Fruit fly (Drosophila melanogaster) whole organism, embryonic: ENCODE results near the gene CG12171.

Source experiments
- Antp ChIP-seq: fragments of 200-800 bp; sonication (Bioruptor generic); optimal IDR thresholded peaks from 3 replicates; lab custom pipeline; 2016; ENCODE audit warnings: missing biosample characterization, missing genetic modification characterization
- CG11085 ChIP-seq: fragments of 200-800 bp; sonication (Bioruptor generic); IDR thresholded peaks from 2 replicates; pipeline ENCODE4 v1.3.6; 2022; ENCODE audit warnings: missing biosample characterization, missing genetic modification characterization
- CG12104 ChIP-seq: fragments of 200-800 bp; sonication (Bioruptor generic); optimal IDR thresholded peaks from 3 replicates; lab custom pipeline; 2016; ENCODE audit warnings: missing biosample characterization, missing genetic modification characterization
- CG15011 ChIP-seq: fragments of 200-800 bp; sonication (Bioruptor generic); optimal IDR thresholded peaks from 3 replicates; lab custom pipeline; 2018; ENCODE audit warnings: missing biosample characterization, mild to moderate bottlenecking, missing genetic modification characterization
- CG15696 ChIP-seq: fragments of 200-800 bp; sonication (Bioruptor generic); optimal IDR thresholded peaks from 2 replicates; lab custom pipeline; 2019; ENCODE audit warnings: missing biosample characterization, mild to moderate bottlenecking, missing genetic modification characterization, moderate library complexity
- CG1602 ChIP-seq: fragments of 200-800 bp; sonication (Bioruptor generic); optimal IDR thresholded peaks from 3 replicates; lab custom pipeline; 2016; ENCODE audit warnings: missing biosample characterization, missing genetic modification characterization
- CG16813 ChIP-seq: fragments of 200-800 bp; sonication (Bioruptor generic); IDR thresholded peaks from 3 replicates; pipeline ENCODE4 v1.3.6; 2022; ENCODE audit warnings: missing biosample characterization, missing genetic modification characterization; ENCODE audit not compliant: partially characterized antibody
- CG16815 ChIP-seq: fragments of 200-800 bp; sonication (Bioruptor generic); optimal IDR thresholded peaks from 3 replicates; lab custom pipeline; 2017; ENCODE audit warnings: missing biosample characterization, mild to moderate bottlenecking, missing genetic modification characterization
- CG17385 ChIP-seq: fragments of 200-800 bp; sonication (Bioruptor generic); optimal IDR thresholded peaks from 3 replicates; lab custom pipeline; 2018; ENCODE audit warnings: missing biosample characterization, mild to moderate bottlenecking, missing genetic modification characterization
- CG31365 ChIP-seq: fragments of 200-800 bp; sonication (Bioruptor generic); optimal IDR thresholded peaks from 2 replicates; lab custom pipeline; 2018; ENCODE audit warnings: missing biosample characterization, mild to moderate bottlenecking, missing genetic modification characterization
- CG3847 ChIP-seq: fragments of 200-800 bp; sonication (Bioruptor generic); IDR thresholded peaks from 2 replicates; pipeline ENCODE4 v1.3.6; 2022; ENCODE audit warnings: missing biosample characterization, missing genetic modification characterization
- CG6254 ChIP-seq: fragments of 200-800 bp; sonication (Bioruptor generic); optimal IDR thresholded peaks from 3 replicates; lab custom pipeline; 2017; ENCODE audit warnings: mild to moderate bottlenecking, missing biosample characterization, missing genetic modification reagents, missing genetic modification characterization
- CG7928 ChIP-seq: fragments of 200-800 bp; sonication (Bioruptor generic); optimal IDR thresholded peaks from 2 replicates; lab custom pipeline; 2017; ENCODE audit warnings: missing biosample characterization, mild to moderate bottlenecking, missing genetic modification characterization
- CG9876 ChIP-seq: fragments of 200-800 bp; sonication (Bioruptor generic); optimal IDR thresholded peaks from 2 replicates; lab custom pipeline; 2016; ENCODE audit warnings: missing biosample characterization, missing genetic modification characterization
- CG9932 ChIP-seq: fragments of 200-800 bp; sonication (Bioruptor generic); IDR thresholded peaks from 2 replicates; pipeline ENCODE4 v1.3.6; 2022; ENCODE audit warnings: missing biosample characterization, missing genetic modification characterization
- CHES-1-like ChIP-seq: fragments of 200-800 bp; sonication (Bioruptor generic); optimal IDR thresholded peaks from 2 replicates; lab custom pipeline; 2016; ENCODE audit warnings: missing biosample characterization, missing genetic modification characterization
- CoRest ChIP-seq: fragments of 200-800 bp; sonication (Bioruptor generic); optimal IDR thresholded peaks from 3 replicates; lab custom pipeline; 2018; ENCODE audit warnings: missing biosample characterization, mild to moderate bottlenecking, missing genetic modification characterization, moderate library complexity
- Dad ChIP-seq: fragments of 200-800 bp; sonication (Bioruptor generic); optimal IDR thresholded peaks from 3 replicates; lab custom pipeline; 2016; ENCODE audit warnings: missing biosample characterization, missing genetic modification characterization
- Dek ChIP-seq: fragments of 200-800 bp; sonication (Bioruptor generic); optimal IDR thresholded peaks from 3 replicates; lab custom pipeline; 2019; ENCODE audit warnings: missing biosample characterization, mild to moderate bottlenecking, missing genetic modification characterization, moderate library complexity
- Dip3 ChIP-seq: fragments of 200-800 bp; sonication (Bioruptor generic); optimal IDR thresholded peaks from 3 replicates; lab custom pipeline; 2016; ENCODE audit warnings: missing biosample characterization, missing genetic modification characterization
- Gug ChIP-seq: fragments of 200-800 bp; sonication (Bioruptor generic); IDR thresholded peaks from 4 replicates; pipeline ENCODE4 v1.3.6; 2022; ENCODE audit warnings: missing biosample characterization, missing genetic modification characterization
- Hmr ChIP-seq: fragments of 200-800 bp; sonication (Bioruptor generic); optimal IDR thresholded peaks from 3 replicates; lab custom pipeline; 2017; ENCODE audit warnings: mild to moderate bottlenecking, missing biosample characterization, missing genetic modification reagents, missing genetic modification characterization
- Mad ChIP-seq: fragments of 200-800 bp; sonication (Bioruptor generic); optimal IDR thresholded peaks from 2 replicates; lab custom pipeline; 2016; ENCODE audit warnings: missing biosample characterization, missing genetic modification characterization
- Meics ChIP-seq: fragments of 200-800 bp; sonication (Bioruptor generic); optimal IDR thresholded peaks from 2 replicates; lab custom pipeline; 2017; ENCODE audit warnings: missing biosample characterization, mild to moderate bottlenecking, missing genetic modification characterization
- Myb ChIP-seq: fragments of 200-800 bp; sonication (Bioruptor generic); optimal IDR thresholded peaks from 2 replicates; lab custom pipeline; 2016; ENCODE audit warnings: missing biosample characterization, missing genetic modification characterization
- Nf-YC ChIP-seq: fragments of 200-800 bp; optimal IDR thresholded peaks from 3 replicates; lab custom pipeline; 2019; ENCODE audit warnings: missing biosample characterization, mild to moderate bottlenecking, missing genetic modification characterization, moderate library complexity
- PHDP ChIP-seq: fragments of 200-800 bp; sonication (Bioruptor generic); optimal IDR thresholded peaks from 3 replicates; lab custom pipeline; 2018; ENCODE audit warnings: missing biosample characterization, mild to moderate bottlenecking, missing genetic modification characterization, moderate library complexity
- Poxn ChIP-seq: fragments of 200-800 bp; sonication (Bioruptor generic); IDR thresholded peaks from 2 replicates; pipeline ENCODE4 v1.3.6; 2022; ENCODE audit warnings: missing biosample characterization, missing genetic modification characterization
- Vsx1 ChIP-seq: fragments of 200-800 bp; sonication (Bioruptor generic); optimal IDR thresholded peaks from 2 replicates; lab custom pipeline; 2017; ENCODE audit warnings: missing biosample characterization, mild to moderate bottlenecking, missing genetic modification characterization, missing genetic modification reagents
- abd-A ChIP-seq: fragments of 200-800 bp; sonication (Bioruptor generic); optimal IDR thresholded peaks from 3 replicates; lab custom pipeline; 2019; ENCODE audit warnings: missing biosample characterization, mild to moderate bottlenecking, missing genetic modification characterization, moderate library complexity
- crol ChIP-seq: fragments of 200-800 bp; sonication (Bioruptor generic); IDR thresholded peaks from 2 replicates; pipeline ENCODE4 v1.3.6; 2022; ENCODE audit warnings: missing biosample characterization, missing genetic modification characterization
- crp ChIP-seq, 2 experiments: fragments of 200-800 bp; sonication (Bioruptor generic); optimal IDR thresholded peaks; 2 replicates in 1 of 2; 3 replicates in 1 of 2; lab custom pipeline; 2017; ENCODE audit warnings: missing biosample characterization in 2 of 2, missing genetic modification characterization in 2 of 2, mild to moderate bottlenecking in 1 of 2, moderate library complexity in 1 of 2
- dimm ChIP-seq: fragments of 200-800 bp; sonication (Bioruptor generic); IDR thresholded peaks from 2 replicates; pipeline ENCODE4 v1.3.6; 2022; ENCODE audit warnings: missing biosample characterization, missing genetic modification characterization
- dmrt11E ChIP-seq: fragments of 200-800 bp; sonication (Bioruptor generic); optimal IDR thresholded peaks from 3 replicates; lab custom pipeline; 2018; ENCODE audit warnings: missing biosample characterization, mild to moderate bottlenecking, missing genetic modification characterization, moderate library complexity
- esg ChIP-seq: fragments of 200-800 bp; sonication (Bioruptor generic); conservative IDR thresholded peaks from 2 replicates; pipeline ENCODE4 v1.3.6; 2022; ENCODE audit warnings: missing biosample characterization, missing genetic modification characterization
- eyg ChIP-seq: fragments of 200-800 bp; sonication (Bioruptor generic); optimal IDR thresholded peaks from 3 replicates; lab custom pipeline; 2016; ENCODE audit warnings: missing biosample characterization, missing genetic modification characterization
- fd96Cb ChIP-seq: fragments of 200-800 bp; sonication (Bioruptor generic); optimal IDR thresholded peaks from 2 replicates; lab custom pipeline; 2018; ENCODE audit warnings: missing biosample characterization, mild to moderate bottlenecking, missing genetic modification characterization, moderate library complexity
- ftz-f1 ChIP-seq: fragments of 200-800 bp; sonication (Bioruptor generic); optimal IDR thresholded peaks from 2 replicates; lab custom pipeline; 2016; ENCODE audit warnings: missing biosample characterization, missing genetic modification characterization
- gcm ChIP-seq: fragments of 200-800 bp; sonication (Bioruptor generic); optimal IDR thresholded peaks from 2 replicates; lab custom pipeline; 2019; ENCODE audit warnings: missing biosample characterization, mild to moderate bottlenecking, missing genetic modification characterization, moderate library complexity
- h ChIP-seq: fragments of >200 bp; optimal IDR thresholded peaks from 2 replicates; lab custom pipeline; 2017
- kah ChIP-seq: fragments of 200-800 bp; sonication (Bioruptor generic); optimal IDR thresholded peaks from 2 replicates; lab custom pipeline; 2018; ENCODE audit warnings: missing biosample characterization, mild to moderate bottlenecking, missing genetic modification characterization
- pfk ChIP-seq: fragments of 200-800 bp; sonication (Bioruptor generic); optimal IDR thresholded peaks from 2 replicates; lab custom pipeline; 2018; ENCODE audit warnings: missing biosample characterization, mild to moderate bottlenecking, missing genetic modification characterization, moderate library complexity
- rib ChIP-seq: fragments of 200-800 bp; sonication (Bioruptor generic); IDR thresholded peaks from 2 replicates; pipeline ENCODE4 v1.3.6; 2022; ENCODE audit warnings: missing biosample characterization, missing genetic modification characterization
- slbo ChIP-seq: fragments of 200-800 bp; sonication (Bioruptor generic); IDR thresholded peaks from 2 replicates; pipeline ENCODE4 v1.3.6; 2022; ENCODE audit warnings: missing biosample characterization, missing genetic modification characterization
- ssp ChIP-seq: fragments of 200-800 bp; sonication (Bioruptor generic); IDR thresholded peaks from 2 replicates; pipeline ENCODE4 v1.3.6; 2022; ENCODE audit warnings: missing biosample characterization, missing genetic modification characterization
- stc ChIP-seq: fragments of 200-800 bp; sonication (Bioruptor generic); IDR thresholded peaks from 2 replicates; pipeline ENCODE4 v1.3.6; 2022; ENCODE audit warnings: missing biosample characterization, missing genetic modification characterization
- trem ChIP-seq: fragments of 200-800 bp; optimal IDR thresholded peaks from 3 replicates; lab custom pipeline; 2019; ENCODE audit warnings: missing biosample characterization, mild to moderate bottlenecking, missing genetic modification characterization, moderate library complexity
- vvl ChIP-seq: fragments of 200-800 bp; sonication (Bioruptor generic); IDR thresholded peaks from 2 replicates; pipeline ENCODE4 v1.3.6; 2022; ENCODE audit warnings: missing biosample characterization, missing genetic modification characterization
- wdn ChIP-seq: fragments of 200-800 bp; sonication (Bioruptor generic); IDR thresholded peaks from 2 replicates; pipeline ENCODE4 v1.3.6; 2022; ENCODE audit warnings: missing biosample characterization, missing genetic modification characterization

The CG12171 gene

DNA sequence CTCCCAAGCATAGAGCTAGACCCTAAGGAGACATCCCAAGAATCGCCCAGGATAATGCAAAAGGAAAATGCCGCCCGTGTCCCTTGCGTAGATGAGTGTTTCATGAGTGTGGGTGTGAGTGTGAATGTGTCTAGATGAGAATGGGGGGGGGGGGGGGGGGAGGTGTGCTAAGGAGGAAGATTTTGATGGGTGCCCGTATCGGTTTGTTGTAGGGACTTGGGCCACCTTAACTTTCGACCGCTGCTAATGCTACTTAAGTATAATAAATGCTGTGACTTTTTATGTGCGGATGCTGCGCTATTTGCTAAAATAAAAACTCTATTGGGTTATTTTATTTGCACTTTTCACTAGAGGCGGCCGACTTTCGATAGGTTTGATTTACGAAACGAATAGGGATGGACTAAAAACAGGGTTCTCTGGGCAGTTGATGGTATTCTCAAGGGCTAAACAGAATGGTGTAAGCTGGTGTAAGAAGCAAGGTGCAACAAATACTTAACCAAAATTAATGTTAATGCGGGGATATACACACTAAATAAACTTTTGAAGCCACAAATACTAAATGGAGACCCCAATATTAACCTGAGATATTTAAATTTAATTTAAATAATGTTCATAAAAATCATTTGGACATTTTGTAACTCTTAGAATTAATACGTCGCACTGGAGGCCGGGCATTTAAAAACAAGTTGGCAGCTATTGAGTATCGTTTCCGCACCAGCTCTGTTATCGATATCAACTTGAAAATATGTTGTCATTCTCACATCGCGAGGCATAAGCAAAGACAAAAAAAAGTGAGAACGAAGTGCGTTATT, 35.7 kb downstream of the CG12171 start, which contains the start of the genes Xe7 and Atg17 (continued):
- TF ChIP-seq Meics (GFP tag; lab: Kevin White, UChicago) (peak; percentile 89), CG9876 (GFP tag; lab: Kevin White, UChicago) (peak; percentile 87), Myb (peak; percentile 66), CG9932 (GFP tag; lab: Robert Waterston, UW) (peak; percentile 97), CoRest (tag; lab: Kevin White, UChicago) (peak; percentile 97), CG6254 (GFP tag; lab: Kevin White, UChicago) (peak; percentile 41), h (lab: Kevin White, UChicago) (no peak), wdn (GFP tag; lab: Robert Waterston, UW) (peak; percentile 89), Dad (peak; percentile 82), kah (GFP tag; lab: Kevin White, UChicago) (peak; percentile 61), rib (peak; percentile 76; the same call in 1 of the 2 replicates), CG12104 (GFP tag; lab: Kevin White, UChicago) (peak; percentile 92), ftz-f1 (GFP tag; lab: Kevin White, UChicago) (peak; percentile 68), dmrt11E (tag; lab: Kevin White, UChicago) (peak; percentile 86), CG3847 (peak; percentile 96), Dek (tag; lab: Kevin White, UChicago) (peak; percentile 91), Vsx1 (GFP tag; lab: Kevin White, UChicago) (no peak), vvl (GFP tag; lab: Robert Waterston, UW) (peak; percentile 83), esg (GFP tag; lab: Robert Waterston, UW) (peak; percentile 93), CG17385 (GFP tag; lab: Kevin White, UChicago) (peak; percentile 72), Nf-YC (peak; percentile 87), CG1602 (GFP tag; lab: Kevin White, UChicago) (peak; percentile 94), CG15696 (tag; lab: Kevin White, UChicago) (peak; percentile 94), Dip3 (GFP tag; lab: Kevin White, UChicago) (peak; percentile 93), slbo (peak; percentile 96), CG31365 (tag; lab: Kevin White, UChicago) (peak; percentile 32), gcm (peak; percentile 67), CG16815 (GFP tag; lab: Kevin White, UChicago) (peak; percentile 94), CG16813 (GFP tag; lab: Robert Waterston, UW) (peak; percentile 65; the same call in 2 of the 3 replicates), crp (GFP tag; optimal IDR thresholded peaks at IDR 0.05; lab: Kevin White, UChicago) (peak in 1 of 2 experiments; percentile 45), CHES-1-like (peak; percentile 84), CG7928 (peak; percentile 74), Hmr (GFP tag; lab: Kevin White, UChicago) (peak; percentile 93), fd96Cb (tag; lab: Kevin White, UChicago) (peak; percentile 93), CG11085 (peak; percentile 90), Poxn (GFP tag; lab: Robert Waterston, UW) (peak; percentile 80), CG15011 (GFP tag; lab: Kevin White, UChicago) (peak; percentile 77), Mad (GFP tag; lab: Kevin White, UChicago) (peak; percentile 86), Gug (GFP tag; lab: Robert Waterston, UW) (peak; percentile 97), stc (GFP tag; lab: Robert Waterston, UW) (peak; percentile 81; the same call in 1 of the 2 replicates), PHDP (peak; percentile 87), Antp (peak; percentile 93), trem (tag; lab: Kevin White, UChicago) (peak; percentile 99), abd-A (tag; lab: Kevin White, UChicago) (no peak), ssp (peak; percentile 88), crol (GFP tag; lab: Robert Waterston, UW) (peak; percentile 99), dimm (GFP tag; lab: Robert Waterston, UW) (peak; percentile 54), eyg (GFP tag; lab: Kevin White, UChicago) (peak; percentile 57), pfk (GFP tag; lab: Kevin White, UChicago) (peak; percentile 43)
